Worm (Caenorhabditis elegans) whole organism, midembryonic: Measurements from ENCODE around the gene K02F6.5.

Source experiments
- T22C8.4 ChIP-seq: fragments of 200-800 bp; sonication (Bioruptor generic); IDR thresholded peaks from 2 replicates; pipeline ENCODE4 v1.3.6; 2022; ENCODE audit warnings: missing genetic modification characterization, missing compliant biosample characterization
- cog-1 ChIP-seq: sonication (generic microtip); optimal IDR thresholded peaks from 2 replicates; lab custom pipeline; 2016; ENCODE audit warnings: missing genetic modification characterization, missing compliant biosample characterization
- flt-1 ChIP-seq: fragments of 200-800 bp; sonication (Bioruptor generic); IDR thresholded peaks from 2 replicates; pipeline ENCODE4 v1.3.6; 2022; ENCODE audit warnings: missing genetic modification characterization, missing compliant biosample characterization
- klf-2 ChIP-seq: fragments of 200-800 bp; sonication (Bioruptor generic); conservative IDR thresholded peaks from 2 replicates; pipeline ENCODE4 v1.3.6; 2022; ENCODE audit warnings: missing genetic modification reagents, missing genetic modification characterization, missing compliant biosample characterization
- med-1 ChIP-seq: sonication (generic microtip); optimal IDR thresholded peaks from 2 replicates; lab custom pipeline; 2017; ENCODE audit warnings: missing genetic modification characterization, mild to moderate bottlenecking, missing compliant biosample characterization, antibody characterized with exemption, missing genetic modification reagents; ENCODE audit not compliant: insufficient read depth
- ref-1 ChIP-seq: fragments of 200-800 bp; sonication (Bioruptor generic); conservative IDR thresholded peaks from 2 replicates; pipeline ENCODE4 v1.3.6; 2022; ENCODE audit warnings: missing genetic modification reagents, missing genetic modification characterization, missing compliant biosample characterization
- tab-1 ChIP-seq: fragments of 200-800 bp; sonication (Bioruptor generic); IDR thresholded peaks from 2 replicates; pipeline ENCODE4 v1.3.6; 2022; ENCODE audit warnings: missing genetic modification characterization, missing compliant biosample characterization
- ztf-23 ChIP-seq: fragments of 200-800 bp; sonication (Bioruptor generic); IDR thresholded peaks from 2 replicates; pipeline ENCODE4 v1.3.6; 2022; ENCODE audit warnings: missing genetic modification reagents, missing genetic modification characterization, missing compliant biosample characterization
- ztf-29 ChIP-seq: fragments of 200-800 bp; sonication (Bioruptor generic); IDR thresholded peaks from 2 replicates; pipeline ENCODE4 v1.3.6; 2022; ENCODE audit warnings: missing genetic modification reagents, missing genetic modification characterization, missing compliant biosample characterization

DNA sequence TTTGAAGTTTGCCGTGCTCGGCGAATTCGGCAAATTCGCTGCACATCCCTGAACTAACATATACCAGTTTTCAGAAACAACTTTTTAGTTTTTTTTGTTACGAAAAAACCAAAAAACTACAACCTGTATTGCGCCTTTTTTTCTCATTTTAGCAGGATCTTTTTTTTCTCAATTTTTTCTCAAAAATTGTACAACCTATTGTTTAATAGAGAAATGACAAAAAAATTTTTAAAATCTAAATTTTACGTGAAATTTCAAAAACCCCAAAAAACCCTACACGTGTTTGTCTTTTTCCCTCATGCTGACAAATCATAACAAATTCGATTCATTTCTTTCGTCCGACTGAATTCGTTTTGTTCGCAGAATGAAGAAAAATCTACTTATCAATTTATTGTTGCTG, 11.4 kb downstream of the K02F6.5 start, which contains the start of gene K02F6.3:
- TF ChIP-seq cog-1 (tag; lab: Kevin White, UChicago): no peak
- no peak for TF ChIP-seq med-1 (GFP tag; lab: Kevin White, UChicago)
- no peak for TF ChIP-seq ztf-29 (GFP tag; lab: Robert Waterston, UW)
- no peak for TF ChIP-seq klf-2 (GFP tag; lab: Robert Waterston, UW)
- no peak for TF ChIP-seq tab-1 (GFP tag; lab: Robert Waterston, UW)
- no peak for TF ChIP-seq ztf-23
- no peak for TF ChIP-seq ref-1 (GFP tag; lab: Robert Waterston, UW)
- TF ChIP-seq flt-1 (GFP tag; lab: Robert Waterston, UW): no peak
- TF ChIP-seq T22C8.4 (GFP tag; lab: Robert Waterston, UW): no peak
